Worm (Caenorhabditis elegans) whole organism, early embryonic: ENCODE data around the gene hipr-1.

Experiments used
- ama-1 ChIP-seq: fragments of 150-350 bp; optimal IDR thresholded peaks from 2 replicates; lab custom pipeline; 2014
- ceh-13 ChIP-seq: fragments of 200-800 bp; sonication (Bioruptor generic); optimal IDR thresholded peaks from 2 replicates; lab custom pipeline; 2018; ENCODE audit warnings: mild to moderate bottlenecking, missing genetic modification characterization, missing compliant biosample characterization
- tbx-11 ChIP-seq: fragments of 200-800 bp; sonication (Bioruptor generic); IDR thresholded peaks from 2 replicates; pipeline ENCODE4 v1.3.6; 2022; ENCODE audit warnings: missing genetic modification characterization, missing compliant biosample characterization

DNA sequence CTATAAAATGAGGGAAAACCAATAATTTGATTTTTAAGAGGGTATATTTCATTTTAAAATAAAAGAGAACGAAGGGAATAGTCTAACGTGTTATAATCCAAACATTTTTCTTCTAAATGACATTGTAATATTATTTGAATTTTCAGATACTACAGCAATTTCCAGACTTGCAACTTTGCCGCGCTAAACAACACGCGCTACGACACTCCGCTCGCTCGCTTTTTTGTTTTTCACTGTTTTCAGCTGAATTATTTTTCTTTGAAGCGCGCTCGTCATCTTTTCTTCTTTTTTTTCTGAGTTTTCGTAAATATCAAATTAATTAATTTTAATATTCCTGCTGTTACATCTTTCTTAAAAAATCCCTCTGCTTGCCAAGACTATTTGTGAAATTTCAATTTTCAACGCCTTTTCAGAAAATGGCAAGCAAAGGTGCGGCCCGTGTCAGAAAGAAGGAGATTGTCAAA, 2.7 kb upstream of the hipr-1 start, which contains the start of gene mrpl-11:
- TF ChIP-seq ama-1, result no peak
- no peak for TF ChIP-seq tbx-11 (GFP tag; lab: Robert Waterston, UW)
- no peak for TF ChIP-seq ceh-13 (GFP tag; lab: Kevin White, UChicago)
